Worm (Caenorhabditis elegans): ENCODE measurements around the gene C16A11.2.

- no peak for TF ChIP-seq hlh-4 (tag; optimal IDR thresholded peaks at IDR 0.05)
- no peak for TF ChIP-seq grh-1 (GFP tag; IDR thresholded peaks at IDR 0.05)
- TF ChIP-seq nhr-11 (tag; optimal IDR thresholded peaks at IDR 0.05) = no peak
- TF ChIP-seq pag-3 (tag; optimal IDR thresholded peaks at IDR 0.05; ENCODE audit: borderline replicate concordance, insufficient read depth) = no peak
- no peak for TF ChIP-seq nhr-28 (tag; optimal IDR thresholded peaks at IDR 0.05)
- TF ChIP-seq F16B12.6 (tag; optimal IDR thresholded peaks at IDR 0.05) = no peak
- TF ChIP-seq fkh-10 (GFP tag; optimal IDR thresholded peaks at IDR 0.05) = no peak
- no peak for TF ChIP-seq nhr-237 (tag; optimal IDR thresholded peaks at IDR 0.05)
- no peak for TF ChIP-seq unc-98 (GFP tag; IDR thresholded peaks at IDR 0.05)
- TF ChIP-seq xbp-1 (tag; optimal IDR thresholded peaks at IDR 0.05) = no peak
- no peak for TF ChIP-seq ces-1 (GFP tag; optimal IDR thresholded peaks at IDR 0.05)
- no peak for TF ChIP-seq nhr-19 (GFP tag; conservative IDR thresholded peaks at IDR 0.05)
- TF ChIP-seq mep-1 (tag; optimal IDR thresholded peaks at IDR 0.05) = no peak
- TF ChIP-seq egl-27 (tag; optimal IDR thresholded peaks at IDR 0.05) = no peak
These were observed 15.5 kb upstream of the C16A11.2 start for ce11 chrII:4222469-4222868.

All from whole organism, L1 larva.